Worm (Caenorhabditis elegans): ENCODE measurements around the gene pygo-1.

ce11 chrIV:5083832-5084231, 729 bp downstream of the pygo-1 start:
- no peak for TF ChIP-seq ama-1 (optimal IDR thresholded peaks at IDR 0.05)
- no peak for TF ChIP-seq nhr-76 (tag; optimal IDR thresholded peaks at IDR 0.05)
- TF ChIP-seq unc-62 (GFP tag; optimal IDR thresholded peaks at IDR 0.05): no peak
